Worm (Caenorhabditis elegans) whole organism, early embryonic: ENCODE data around the gene ZC404.1.

Experiments
- B0310.2 ChIP-seq: sonication (generic microtip); optimal IDR thresholded peaks from 2 replicates; lab custom pipeline; 2016; ENCODE audit warnings: mild to moderate bottlenecking, missing genetic modification characterization, missing compliant biosample characterization
- aly-1 ChIP-seq: sonication (generic microtip); optimal IDR thresholded peaks from 2 replicates; lab custom pipeline; 2016; ENCODE audit warnings: missing genetic modification characterization, missing compliant biosample characterization
- ceh-13 ChIP-seq: fragments of 200-800 bp; sonication (Bioruptor generic); optimal IDR thresholded peaks from 2 replicates; lab custom pipeline; 2018; ENCODE audit warnings: mild to moderate bottlenecking, missing genetic modification characterization, missing compliant biosample characterization
- ceh-36 ChIP-seq: sonication (generic microtip); optimal IDR thresholded peaks from 2 replicates; lab custom pipeline; 2016; ENCODE audit warnings: missing genetic modification characterization, inconsistent platforms, missing compliant biosample characterization
- flt-1 ChIP-seq: fragments of 200-800 bp; sonication (Bioruptor generic); IDR thresholded peaks from 2 replicates; pipeline ENCODE4 v1.3.6; 2022; ENCODE audit warnings: missing genetic modification characterization, missing compliant biosample characterization
- hmg-4 ChIP-seq: fragments of 200-800 bp; sonication (Bioruptor generic); optimal IDR thresholded peaks from 2 replicates; lab custom pipeline; 2018; ENCODE audit warnings: mild to moderate bottlenecking, missing genetic modification characterization, missing compliant biosample characterization
- pes-1 ChIP-seq: fragments of 200-800 bp; sonication (Bioruptor generic); IDR thresholded peaks from 2 replicates; pipeline ENCODE4 v1.3.6; 2022; ENCODE audit warnings: missing genetic modification reagents, missing genetic modification characterization, missing compliant biosample characterization
- sea-1 ChIP-seq: fragments of 200-800 bp; sonication (Bioruptor generic); conservative IDR thresholded peaks from 2 replicates; pipeline ENCODE4 v1.3.6; 2022; ENCODE audit warnings: missing genetic modification characterization, missing compliant biosample characterization

The ZC404.1 gene

ce11 chrV:6842437-6842836 lies 48.4 kb downstream of the ZC404.1 start, which contains the start of gene T15B7.1:
Gene T15B7.1, plus strand, starts transcription at chrV:6842737.
- TF ChIP-seq ceh-13 (GFP tag; lab: Kevin White, UChicago) = no peak
- no peak for TF ChIP-seq pes-1
- no peak for TF ChIP-seq B0310.2 (tag; lab: Kevin White, UChicago)
- TF ChIP-seq aly-1 (tag; lab: Kevin White, UChicago) = no peak
- no peak for TF ChIP-seq ceh-36 (tag; lab: Kevin White, UChicago)
- TF ChIP-seq flt-1 (GFP tag; lab: Robert Waterston, UW) = no peak
- no peak for TF ChIP-seq sea-1
- TF ChIP-seq hmg-4 (GFP tag; lab: Kevin White, UChicago) = no peak
